Fruit fly (Drosophila melanogaster): Measurements from ENCODE around the gene CG42523.
A peak's percentile ranks its signal among the peaks of the same experiment; 100 is the strongest.

The CG42523 gene

DNA sequence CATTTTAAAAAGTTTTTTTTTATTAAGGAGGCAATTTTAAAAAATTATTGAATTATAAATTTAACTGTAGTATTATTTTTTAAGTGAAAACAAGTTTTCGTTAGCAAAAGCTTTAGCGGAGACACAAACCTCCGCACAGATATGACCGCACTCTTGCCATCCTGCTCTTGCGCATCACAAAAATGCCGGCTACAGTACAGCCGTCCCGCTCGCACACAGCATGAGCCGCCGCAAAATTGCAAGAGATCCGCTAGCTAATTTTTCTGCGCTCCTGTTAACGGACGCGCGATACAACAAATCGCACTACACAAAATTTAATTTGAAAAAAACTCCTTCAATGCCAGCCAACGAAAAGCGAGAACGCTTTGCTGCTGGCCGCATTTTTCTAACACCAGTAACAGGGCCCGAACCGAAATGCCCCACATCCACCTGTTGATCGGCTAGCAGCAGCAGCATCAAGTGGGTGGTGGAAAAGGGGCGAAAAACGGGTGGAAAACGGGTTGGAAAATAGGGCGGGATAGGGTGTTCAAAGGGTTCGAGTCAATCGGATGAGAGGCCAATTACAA lies 47.4 kb downstream of the CG42523 start (continued):
- TF ChIP-seq CG8089 (GFP tag; optimal IDR thresholded peaks at IDR 0.05) (no peak), vvl (GFP tag; IDR thresholded peaks at IDR 0.05) (peak; percentile 60; the same call in 1 of the 2 replicates), Camta (GFP tag; optimal IDR thresholded peaks at IDR 0.05) (no peak), CG2202 (tag; optimal IDR thresholded peaks at IDR 0.05) (peak; percentile 10), kah (GFP tag; optimal IDR thresholded peaks at IDR 0.05) (peak; percentile 99), Nf-YB (GFP tag; optimal IDR thresholded peaks at IDR 0.05) (peak; percentile 95), CG10979 (tag; optimal IDR thresholded peaks at IDR 0.05) (peak; percentile 26), pzg (GFP tag; optimal IDR thresholded peaks at IDR 0.05) (peak; percentile 49), B-H1 (GFP tag; IDR thresholded peaks at IDR 0.05) (no peak), wor (GFP tag; IDR thresholded peaks at IDR 0.05) (no peak), CG17359 (tag; optimal IDR thresholded peaks at IDR 0.05) (no peak), Poxn (GFP tag; IDR thresholded peaks at IDR 0.05) (no peak), HLHmδ (GFP tag; optimal IDR thresholded peaks at IDR 0.05) (peak; percentile 28), CG18619 (GFP tag; optimal IDR thresholded peaks at IDR 0.05) (peak; percentile 25), CG12744 (GFP tag; optimal IDR thresholded peaks at IDR 0.05) (peak; percentile 37), CG4854 (GFP tag; optimal IDR thresholded peaks at IDR 0.05) (peak; percentile 32), rib (GFP tag; IDR thresholded peaks at IDR 0.05) (peak; percentile 66; the same call in 1 of the 2 replicates), NfI (GFP tag; optimal IDR thresholded peaks at IDR 0.05) (peak; percentile 60), ATbp (GFP tag; optimal IDR thresholded peaks at IDR 0.05) (no peak), CG17568 (GFP tag; optimal IDR thresholded peaks at IDR 0.05) (no peak), ttk (GFP tag; IDR thresholded peaks at IDR 0.05) (no peak), ash1 (GFP tag; optimal IDR thresholded peaks at IDR 0.05) (no peak), CG9876 (GFP tag; optimal IDR thresholded peaks at IDR 0.05) (no peak), pita (GFP tag; optimal IDR thresholded peaks at IDR 0.05) (peak; percentile 61), hth (optimal IDR thresholded peaks at IDR 0.05) (no peak), Atf6 (GFP tag; IDR thresholded peaks at IDR 0.05) (peak; percentile 73), Trl (optimal IDR thresholded peaks at IDR 0.05) (no peak), Trl (GFP tag; optimal IDR thresholded peaks at IDR 0.05) (no peak), ems (GFP tag; optimal IDR thresholded peaks at IDR 0.05) (peak; percentile 23), grau (tag; optimal IDR thresholded peaks at IDR 0.05) (peak; percentile 57), CG13624 (GFP tag; optimal IDR thresholded peaks at IDR 0.05) (peak; percentile 44), kni (GFP tag; optimal IDR thresholded peaks at IDR 0.05) (peak; percentile 95), CG1647 (GFP tag; optimal IDR thresholded peaks at IDR 0.05) (peak; percentile 13), cato (GFP tag; optimal IDR thresholded peaks at IDR 0.05; ENCODE audit: borderline replicate concordance) (no peak), D19A (tag; optimal IDR thresholded peaks at IDR 0.05) (peak; percentile 81), gcm (GFP tag; optimal IDR thresholded peaks at IDR 0.05) (peak; percentile 69), sima (GFP tag; optimal IDR thresholded peaks at IDR 0.05) (no peak), CG4424 (GFP tag; optimal IDR thresholded peaks at IDR 0.05) (peak; percentile 42), ara (GFP tag; IDR thresholded peaks at IDR 0.05) (peak; percentile 36; the same call in 1 of the 2 replicates), amos (GFP tag; IDR thresholded peaks at IDR 0.05; ENCODE audit: partially characterized antibody) (peak; percentile 50; the same call in 1 of the 2 replicates), Ets97D (GFP tag; optimal IDR thresholded peaks at IDR 0.05) (peak; percentile 39), CG17612 (GFP tag; IDR thresholded peaks at IDR 0.05) (no peak), bowl (GFP tag; IDR thresholded peaks at IDR 0.05) (no peak), CG7839 (tag; optimal IDR thresholded peaks at IDR 0.05) (peak; percentile 53), en (GFP tag; optimal IDR thresholded peaks at IDR 0.05) (no peak), HLH4C (GFP tag; IDR thresholded peaks at IDR 0.05; ENCODE audit: partially characterized antibody) (peak; percentile 31; the same call in 2 of the 3 replicates), sob (GFP tag; IDR thresholded peaks at IDR 0.05) (peak; percentile 68), cg (GFP tag; optimal IDR thresholded peaks at IDR 0.05) (peak; percentile 60), CG18599 (GFP tag; optimal IDR thresholded peaks at IDR 0.05) (peak; percentile 36), phol (tag; optimal IDR thresholded peaks at IDR 0.05) (peak; percentile 38), Max (GFP tag; optimal IDR thresholded peaks at IDR 0.05) (peak; percentile 64)

All from whole organism, embryonic.